Worm (Caenorhabditis elegans) whole organism, midembryonic: ENCODE results near the gene arrd-4.
"Not testable (repeated sequence)": the region's sequence is repeated elsewhere in the genome, so short reads cannot be mapped to it uniquely, and the experiment has no call there.

ENCODE experiments used
- flt-1 ChIP-seq: fragments of 200-800 bp; sonication (Bioruptor generic); IDR thresholded peaks from 2 replicates; pipeline ENCODE4 v1.3.6; 2022; ENCODE audit warnings: missing genetic modification characterization, missing compliant biosample characterization
- klf-2 ChIP-seq: fragments of 200-800 bp; sonication (Bioruptor generic); conservative IDR thresholded peaks from 2 replicates; pipeline ENCODE4 v1.3.6; 2022; ENCODE audit warnings: missing genetic modification reagents, missing genetic modification characterization, missing compliant biosample characterization
- ref-1 ChIP-seq: fragments of 200-800 bp; sonication (Bioruptor generic); conservative IDR thresholded peaks from 2 replicates; pipeline ENCODE4 v1.3.6; 2022; ENCODE audit warnings: missing genetic modification reagents, missing genetic modification characterization, missing compliant biosample characterization

DNA sequence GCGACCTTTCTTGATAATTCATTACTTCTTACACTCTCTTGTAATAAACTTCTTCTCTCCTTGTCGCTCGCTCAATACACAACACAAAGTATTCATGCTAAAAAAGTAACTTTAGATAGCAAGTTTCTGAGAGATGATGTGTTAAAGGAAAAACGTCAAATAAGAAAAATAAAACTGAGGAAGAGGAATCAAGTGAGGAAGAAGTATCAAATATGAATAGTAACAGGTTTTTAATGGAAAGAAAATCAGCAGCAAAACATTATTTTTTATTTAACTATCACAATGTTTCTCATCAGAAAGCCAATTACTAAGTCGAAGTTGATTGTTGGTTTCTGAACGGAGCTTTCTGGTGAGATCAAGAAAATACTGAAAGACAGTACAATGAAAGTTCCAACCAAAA is 28.3 kb upstream of the arrd-4 start, which contains the start of gene chil-1:
- TF ChIP-seq flt-1 (GFP tag; lab: Robert Waterston, UW); ref-1 (GFP tag; lab: Robert Waterston, UW); klf-2: not testable (repeated sequence)
